Worm (Caenorhabditis elegans) whole organism, L3 larva: ENCODE results near the gene C06H2.2.

Experiments used
- ama-1 ChIP-seq: fragments of 150-350 bp; optimal IDR thresholded peaks from 2 replicates; lab custom pipeline; 2018
- ceh-82 ChIP-seq: fragments of 150-350 bp; optimal IDR thresholded peaks from 2 replicates; lab custom pipeline; 2014; ENCODE audit warnings: missing biosample characterization, missing genetic modification characterization
- elt-1 ChIP-seq: fragments of 150-350 bp; optimal IDR thresholded peaks from 2 replicates; lab custom pipeline; 2014; ENCODE audit warnings: missing biosample characterization, missing genetic modification characterization
- lin-15B ChIP-seq: fragments of 150-350 bp; optimal IDR thresholded peaks from 2 replicates; lab custom pipeline; 2014; ENCODE audit warnings: missing biosample characterization, missing genetic modification characterization
- lin-39 ChIP-seq: fragments of 150-350 bp; optimal IDR thresholded peaks from 2 replicates; lab custom pipeline; 2018; ENCODE audit warnings: missing biosample characterization, missing genetic modification reagents, missing genetic modification characterization
- nfya-1 ChIP-seq: sonication (generic microtip); optimal IDR thresholded peaks from 2 replicates; lab custom pipeline; 2017; ENCODE audit warnings: missing genetic modification characterization, mild to moderate bottlenecking, missing compliant biosample characterization, antibody characterized with exemption, moderate library complexity; ENCODE audit not compliant: insufficient read depth
- nhr-11 ChIP-seq: fragments of 150-350 bp; optimal IDR thresholded peaks from 2 replicates; lab custom pipeline; 2014; ENCODE audit warnings: missing biosample characterization, missing genetic modification characterization
- nhr-12 ChIP-seq: fragments of 150-350 bp; optimal IDR thresholded peaks from 2 replicates; lab custom pipeline; 2014; ENCODE audit warnings: missing biosample characterization, missing genetic modification characterization
- nhr-28 ChIP-seq: fragments of 150-350 bp; optimal IDR thresholded peaks from 2 replicates; lab custom pipeline; 2014; ENCODE audit warnings: missing biosample characterization, missing genetic modification characterization
- nhr-77 ChIP-seq: fragments of 150-350 bp; optimal IDR thresholded peaks from 2 replicates; lab custom pipeline; 2014; ENCODE audit warnings: missing biosample characterization, missing genetic modification characterization
- unc-62 ChIP-seq: fragments of 150-350 bp; sonication (generic microtip); optimal IDR thresholded peaks from 4 replicates; lab custom pipeline; 2014; ENCODE audit warnings: missing biosample characterization, missing genetic modification reagents, missing genetic modification characterization

ce11 chrV:11141179-11141578 is 16.2 kb downstream of the C06H2.2 start, which contains the start of gene folt-1:
- TF ChIP-seq ama-1 (lab: Kevin White, UChicago) (no peak), nhr-77 (tag; lab: Kevin White, UChicago) (no peak), nfya-1 (no peak), lin-39 (tag; lab: Kevin White, UChicago) (no peak), nhr-28 (tag; lab: Kevin White, UChicago) (no peak), lin-15B (tag; lab: Kevin White, UChicago) (no peak), nhr-12 (tag; lab: Kevin White, UChicago) (no peak), nhr-11 (tag; lab: Kevin White, UChicago) (no peak), elt-1 (tag; lab: Kevin White, UChicago) (no peak), ceh-82 (tag; lab: Kevin White, UChicago) (no peak), unc-62 (GFP tag; lab: Kevin White, UChicago) (no peak)
